Worm (Caenorhabditis elegans): ENCODE measurements around the gene cct-2.

DNA sequence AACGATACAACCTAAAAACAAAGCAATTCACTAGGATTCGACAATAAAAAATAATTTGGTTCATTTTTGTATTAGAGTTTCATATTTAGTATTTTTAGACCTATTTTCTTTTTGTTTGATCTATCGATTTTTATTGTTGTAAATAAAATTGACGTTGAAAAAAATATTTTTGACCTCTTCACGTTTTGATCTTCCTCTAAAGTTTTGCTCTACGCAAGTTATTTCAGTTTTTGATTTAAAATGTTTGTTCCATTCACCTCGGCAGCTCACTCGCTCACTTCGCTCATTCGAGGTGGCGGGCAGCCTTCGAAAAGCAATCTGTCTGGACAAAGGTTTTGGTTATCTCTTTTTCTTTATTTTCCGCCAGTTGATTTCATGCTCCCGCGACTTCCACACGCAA, 3.2 kb downstream of the cct-2 start, which contains the start of gene enol-1:
- TF ChIP-seq mls-2 (tag; optimal IDR thresholded peaks at IDR 0.05): no peak
- no peak for TF ChIP-seq nhr-76 (tag; optimal IDR thresholded peaks at IDR 0.05)
- TF ChIP-seq unc-62 (GFP tag; optimal IDR thresholded peaks at IDR 0.05): no peak
- no peak for TF ChIP-seq elt-3 (tag; optimal IDR thresholded peaks at IDR 0.05)
- TF ChIP-seq nhr-237 (tag; optimal IDR thresholded peaks at IDR 0.05): no peak
- TF ChIP-seq snpc-4 (tag; optimal IDR thresholded peaks at IDR 0.05): no peak
- TF ChIP-seq unc-39 (tag; optimal IDR thresholded peaks at IDR 0.05): no peak
- no peak for TF ChIP-seq sptf-1 (tag; optimal IDR thresholded peaks at IDR 0.05)
- no peak for TF ChIP-seq lin-13 (tag; optimal IDR thresholded peaks at IDR 0.05)
- TF ChIP-seq hlh-1 (tag; optimal IDR thresholded peaks at IDR 0.05): no peak

Data from whole organism, mixed stage, embryonic.